Worm (Caenorhabditis elegans) whole organism, L4 larva: ENCODE measurements around the gene mcm-5.

Experiments
- ceh-82 ChIP-seq: sonication (generic microtip); optimal IDR thresholded peaks from 2 replicates; lab custom pipeline; 2017; ENCODE audit warnings: missing biosample characterization, missing genetic modification characterization
- nhr-11 ChIP-seq: fragments of 150-350 bp; optimal IDR thresholded peaks from 2 replicates; lab custom pipeline; 2014; ENCODE audit warnings: missing biosample characterization, missing genetic modification characterization
- pqm-1 ChIP-seq: sonication (generic microtip); optimal IDR thresholded peaks from 2 replicates; lab custom pipeline; 2017; ENCODE audit warnings: missing biosample characterization, missing genetic modification characterization
- skn-1 ChIP-seq: fragments of 150-350 bp; optimal IDR thresholded peaks from 2 replicates; lab custom pipeline; 2014; ENCODE audit warnings: missing biosample characterization, missing genetic modification characterization

- TF ChIP-seq nhr-11 (tag; lab: Kevin White, UChicago) = peak; percentile 81
- TF ChIP-seq pqm-1 (tag; lab: Kevin White, UChicago) = no peak
- TF ChIP-seq skn-1 (tag; lab: Kevin White, UChicago) = no peak
- TF ChIP-seq ceh-82 (tag; lab: Kevin White, UChicago) = no peak
Observed at ce11 chrIII:4283175-4283574, 7.9 kb downstream of the mcm-5 start.
